Worm (Caenorhabditis elegans) whole organism, early embryonic: ENCODE data around the gene dpy-4.

Source experiments
- aly-1 ChIP-seq: sonication (generic microtip); optimal IDR thresholded peaks from 2 replicates; lab custom pipeline; 2016; ENCODE audit warnings: missing genetic modification characterization, missing compliant biosample characterization
- ama-1 ChIP-seq: fragments of 150-350 bp; optimal IDR thresholded peaks from 2 replicates; lab custom pipeline; 2014
- ceh-36 ChIP-seq: sonication (generic microtip); optimal IDR thresholded peaks from 2 replicates; lab custom pipeline; 2016; ENCODE audit warnings: missing genetic modification characterization, inconsistent platforms, missing compliant biosample characterization
- ets-7 ChIP-seq: sonication (generic microtip); optimal IDR thresholded peaks from 2 replicates; lab custom pipeline; 2016; ENCODE audit warnings: missing genotype, missing genetic modification characterization, missing compliant biosample characterization
- flt-1 ChIP-seq: fragments of 200-800 bp; sonication (Bioruptor generic); IDR thresholded peaks from 2 replicates; pipeline ENCODE4 v1.3.6; 2022; ENCODE audit warnings: missing genetic modification characterization, missing compliant biosample characterization
- hmg-4 ChIP-seq: fragments of 200-800 bp; sonication (Bioruptor generic); optimal IDR thresholded peaks from 2 replicates; lab custom pipeline; 2018; ENCODE audit warnings: mild to moderate bottlenecking, missing genetic modification characterization, missing compliant biosample characterization
- sea-1 ChIP-seq: fragments of 200-800 bp; sonication (Bioruptor generic); conservative IDR thresholded peaks from 2 replicates; pipeline ENCODE4 v1.3.6; 2022; ENCODE audit warnings: missing genetic modification characterization, missing compliant biosample characterization
- tbx-11 ChIP-seq: fragments of 200-800 bp; sonication (Bioruptor generic); IDR thresholded peaks from 2 replicates; pipeline ENCODE4 v1.3.6; 2022; ENCODE audit warnings: missing genetic modification characterization, missing compliant biosample characterization
- tbx-37 ChIP-seq: fragments of 200-800 bp; sonication (Bioruptor generic); conservative IDR thresholded peaks from 2 replicates; pipeline ENCODE4 v1.3.6; 2022; ENCODE audit warnings: missing genetic modification reagents, missing genetic modification characterization, missing compliant biosample characterization
- tra-4 ChIP-seq: sonication (generic microtip); optimal IDR thresholded peaks from 2 replicates; lab custom pipeline; 2017; ENCODE audit warnings: missing genetic modification characterization, missing compliant biosample characterization

DNA sequence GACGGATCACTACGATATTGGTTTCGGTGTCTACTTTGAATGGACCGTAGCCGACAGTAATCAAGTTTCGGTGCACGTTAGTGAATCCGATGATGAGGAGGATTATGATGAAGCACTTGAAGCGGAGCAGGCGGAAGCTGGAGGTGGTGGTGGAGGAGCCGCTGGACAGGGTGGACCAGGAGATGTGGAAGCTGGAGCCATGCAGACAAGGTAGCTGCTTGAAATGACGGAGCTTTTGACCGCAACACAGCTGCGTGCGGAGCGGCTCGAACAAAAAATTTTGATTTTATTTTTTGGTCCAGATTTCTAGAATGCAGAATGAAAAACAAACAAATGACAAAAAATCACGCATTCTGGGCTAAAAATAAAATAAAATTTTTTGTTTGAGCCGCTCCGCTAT lies 37.8 kb upstream of the dpy-4 start:
- no peak for TF ChIP-seq ama-1
- TF ChIP-seq hmg-4 = no peak
- TF ChIP-seq aly-1 (tag; lab: Kevin White, UChicago) = no peak
- no peak for TF ChIP-seq ets-7 (tag; lab: Kevin White, UChicago)
- no peak for TF ChIP-seq flt-1 (GFP tag; lab: Robert Waterston, UW)
- TF ChIP-seq tbx-37 (GFP tag; lab: Robert Waterston, UW) = no peak
- no peak for TF ChIP-seq ceh-36
- TF ChIP-seq tra-4 (tag; lab: Kevin White, UChicago) = no peak
- no peak for TF ChIP-seq tbx-11
- TF ChIP-seq sea-1 (GFP tag; lab: Robert Waterston, UW) = no peak
